Fruit fly (Drosophila melanogaster): Measurements from ENCODE around the gene Gr5a.

DNA sequence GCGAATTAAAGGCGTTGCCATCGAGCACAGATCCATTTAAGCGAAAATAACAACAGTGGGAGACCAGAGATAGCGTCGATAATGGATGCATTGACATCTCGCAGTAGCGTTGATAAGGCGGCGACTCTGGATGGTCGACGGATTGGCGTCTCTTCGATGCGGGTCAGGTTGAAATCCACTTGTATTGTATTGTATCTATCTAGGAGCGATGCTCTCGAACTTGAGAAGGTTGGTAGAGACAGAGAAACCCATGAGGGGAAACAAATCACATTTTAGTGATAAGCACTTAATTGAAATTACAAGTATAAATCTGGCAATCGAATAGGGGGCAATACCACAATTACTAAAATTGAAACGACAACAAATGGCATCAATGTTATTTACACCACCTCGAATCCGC lies 43.2 kb downstream of the Gr5a start:
- TF ChIP-seq CG8478 (optimal IDR thresholded peaks at IDR 0.05) (no peak), CTCF (optimal IDR thresholded peaks at IDR 0.05) (no peak)

Measured in S2 (cell line).